Fruit fly (Drosophila melanogaster): Measurements from ENCODE around the gene CG9471.

The CG9471 gene

dm6 chr3R:9759360-9760191 lies 11.8 kb downstream of the CG9471 start, which contains the start of gene Mpi:
Gene Mpi, plus strand, starts transcription at chr3R:9759622.
- TF ChIP-seq psq (GFP tag; optimal IDR thresholded peaks at IDR 0.05) (no peak), Hr83 (GFP tag; optimal IDR thresholded peaks at IDR 0.05; ENCODE audit: poor library complexity, severe bottlenecking) (no peak), woc (GFP tag; optimal IDR thresholded peaks at IDR 0.05) (no peak), Myc (optimal IDR thresholded peaks at IDR 0.05) (peak; percentile 79), OdsH (GFP tag; optimal IDR thresholded peaks at IDR 0.05) (peak; percentile 20), fru (GFP tag; optimal IDR thresholded peaks at IDR 0.05) (no peak), Sp1 (GFP tag; optimal IDR thresholded peaks at IDR 0.05) (no peak), tai (GFP tag; optimal IDR thresholded peaks at IDR 0.05) (no peak)

DNA sequence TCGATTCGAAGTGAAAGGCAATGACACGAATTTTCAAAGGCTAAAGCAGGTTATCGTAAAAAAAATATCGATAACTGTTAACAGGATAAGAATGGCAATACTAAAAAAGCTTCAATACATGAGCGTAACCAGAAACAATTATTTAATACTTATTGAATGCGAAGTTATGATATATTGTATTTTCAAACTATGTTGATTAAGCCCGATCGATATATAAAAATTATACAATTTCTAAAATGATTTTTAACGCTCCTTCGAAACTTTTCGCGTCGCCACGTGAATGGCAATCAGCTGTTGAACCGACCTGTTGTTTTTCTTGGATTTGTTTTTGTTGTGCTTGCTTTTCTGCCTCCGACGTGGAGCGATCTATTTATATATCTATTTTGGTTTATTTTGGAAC lies 15.2 kb downstream of the CG9471 start, which contains the start of the genes Alg12 and Rpt3R:
Gene Alg12, plus strand, starts transcription at position 305 of the 400 bp plus-strand sequence.
Gene Rpt3R, minus strand, starts transcription at position 324 of the 400 bp plus-strand sequence.
- TF ChIP-seq CG9705 (GFP tag; optimal IDR thresholded peaks at IDR 0.05) (no peak), h (GFP tag; optimal IDR thresholded peaks at IDR 0.05) (no peak), Hr83 (GFP tag; optimal IDR thresholded peaks at IDR 0.05; ENCODE audit: poor library complexity, severe bottlenecking) (no peak), Hnf4 (GFP tag; optimal IDR thresholded peaks at IDR 0.05) (no peak), Myc (optimal IDR thresholded peaks at IDR 0.05) (peak; percentile 8)

dm6 chr3R:9754487-9754886 lies 16.9 kb downstream of the CG9471 start, which contains the start of gene Tti1:
Gene Tti1, minus strand, starts transcription at chr3R:9754686.
- TF ChIP-seq dmrt93B (GFP tag; optimal IDR thresholded peaks at IDR 0.05) (no peak), Mio (GFP tag; optimal IDR thresholded peaks at IDR 0.05) (no peak), Myc (optimal IDR thresholded peaks at IDR 0.05) (no peak), sage (GFP tag; optimal IDR thresholded peaks at IDR 0.05) (no peak), Hr78 (GFP tag; optimal IDR thresholded peaks at IDR 0.05) (no peak), Hr83 (GFP tag; optimal IDR thresholded peaks at IDR 0.05; ENCODE audit: poor library complexity, severe bottlenecking) (no peak), jim (GFP tag; optimal IDR thresholded peaks at IDR 0.05) (no peak)

- TF ChIP-seq ey (GFP tag; optimal IDR thresholded peaks at IDR 0.05) (no peak), rgr (GFP tag; optimal IDR thresholded peaks at IDR 0.05) (no peak), HLH106 (tag; optimal IDR thresholded peaks at IDR 0.05) (no peak)
Observed at dm6 chr3R:9747900-9748663, 23.3 kb downstream of the CG9471 start.

DNA sequence ATGACTTTTGCATAAGTTTGCCTTT lies 23.7 kb downstream of the CG9471 start, which contains the start of gene PpD3:
Gene PpD3, plus strand, starts transcription at position 1 of the 25 bp plus-strand sequence.
- no peak for TF ChIP-seq CG32264 (GFP tag; optimal IDR thresholded peaks at IDR 0.05)
- TF ChIP-seq Mio (GFP tag; optimal IDR thresholded peaks at IDR 0.05), result no peak
- TF ChIP-seq CrebA (GFP tag; optimal IDR thresholded peaks at IDR 0.05; ENCODE audit: borderline replicate concordance), result no peak
- TF ChIP-seq Jra (GFP tag; optimal IDR thresholded peaks at IDR 0.05), result no peak
- TF ChIP-seq rgr (GFP tag; optimal IDR thresholded peaks at IDR 0.05), result no peak

- peak; percentile 76 for TF ChIP-seq Sp1 (GFP tag; optimal IDR thresholded peaks at IDR 0.05)
- peak in 1 of 2 experiments; percentile 32 for TF ChIP-seq foxo (GFP tag; optimal IDR thresholded peaks at IDR 0.05)
- TF ChIP-seq tai (GFP tag; optimal IDR thresholded peaks at IDR 0.05), result no peak
- TF ChIP-seq rgr (GFP tag; optimal IDR thresholded peaks at IDR 0.05), result peak; percentile 73
- no peak for TF ChIP-seq GATAd (GFP tag; optimal IDR thresholded peaks at IDR 0.05)
- TF ChIP-seq Rel (GFP tag; optimal IDR thresholded peaks at IDR 0.05), result no peak
- TF ChIP-seq Rel (tag; optimal IDR thresholded peaks at IDR 0.05), result peak; percentile 65
- peak; percentile 96 for TF ChIP-seq woc (GFP tag; optimal IDR thresholded peaks at IDR 0.05)
- TF ChIP-seq Hr78 (GFP tag; optimal IDR thresholded peaks at IDR 0.05), result no peak
- no peak for TF ChIP-seq jim (GFP tag; optimal IDR thresholded peaks at IDR 0.05)
- TF ChIP-seq dmrt93B (GFP tag; optimal IDR thresholded peaks at IDR 0.05), result no peak
- TF ChIP-seq dl (GFP tag; optimal IDR thresholded peaks at IDR 0.05; ENCODE audit: insufficient read depth in 1 of 2, partially characterized antibody in 2 of 2), result no peak
- TF ChIP-seq dsf (GFP tag; optimal IDR thresholded peaks at IDR 0.05; ENCODE audit: borderline replicate concordance), result peak; percentile 10
- no peak for TF ChIP-seq CrebA (GFP tag; optimal IDR thresholded peaks at IDR 0.05; ENCODE audit: borderline replicate concordance)
- TF ChIP-seq h (GFP tag; optimal IDR thresholded peaks at IDR 0.05), result no peak
- no peak for TF ChIP-seq pan (optimal IDR thresholded peaks at IDR 0.05)
- peak; percentile 53 for TF ChIP-seq psq (GFP tag; optimal IDR thresholded peaks at IDR 0.05)
- TF ChIP-seq OdsH (GFP tag; optimal IDR thresholded peaks at IDR 0.05), result peak; percentile 55
- no peak for TF ChIP-seq N (GFP tag; optimal IDR thresholded peaks at IDR 0.05)
- no peak for TF ChIP-seq Abd-B (GFP tag; optimal IDR thresholded peaks at IDR 0.05)
- peak; percentile 17 for TF ChIP-seq Dif (GFP tag; optimal IDR thresholded peaks at IDR 0.05; ENCODE audit: partially characterized antibody)
- TF ChIP-seq br (GFP tag; optimal IDR thresholded peaks at IDR 0.05), result peak; percentile 80
- TF ChIP-seq sage (GFP tag; optimal IDR thresholded peaks at IDR 0.05), result no peak
- no peak for TF ChIP-seq CG32264 (GFP tag; optimal IDR thresholded peaks at IDR 0.05)
- TF ChIP-seq Jra (GFP tag; optimal IDR thresholded peaks at IDR 0.05), result no peak
- TF ChIP-seq fru (GFP tag; optimal IDR thresholded peaks at IDR 0.05), result no peak
- TF ChIP-seq Myc (optimal IDR thresholded peaks at IDR 0.05), result peak; percentile 50
- TF ChIP-seq sv (GFP tag; optimal IDR thresholded peaks at IDR 0.05), result peak; percentile 55
- TF ChIP-seq ey (GFP tag; optimal IDR thresholded peaks at IDR 0.05), result peak; percentile 51
- peak; percentile 74 for TF ChIP-seq CG9705 (GFP tag; optimal IDR thresholded peaks at IDR 0.05)
- TF ChIP-seq HLH106 (tag; optimal IDR thresholded peaks at IDR 0.05), result peak; percentile 79
Observed at dm6 chr3R:9747272-9747874, 24.0 kb downstream of the CG9471 start, which contains the start of gene CG12948. Gene CG12948, minus strand, starts transcription at chr3R:9747744.

Measured in whole organism, wandering third instar larva.